Worm (Caenorhabditis elegans): ENCODE measurements around the gene parn-2.

parn-2 gene

DNA sequence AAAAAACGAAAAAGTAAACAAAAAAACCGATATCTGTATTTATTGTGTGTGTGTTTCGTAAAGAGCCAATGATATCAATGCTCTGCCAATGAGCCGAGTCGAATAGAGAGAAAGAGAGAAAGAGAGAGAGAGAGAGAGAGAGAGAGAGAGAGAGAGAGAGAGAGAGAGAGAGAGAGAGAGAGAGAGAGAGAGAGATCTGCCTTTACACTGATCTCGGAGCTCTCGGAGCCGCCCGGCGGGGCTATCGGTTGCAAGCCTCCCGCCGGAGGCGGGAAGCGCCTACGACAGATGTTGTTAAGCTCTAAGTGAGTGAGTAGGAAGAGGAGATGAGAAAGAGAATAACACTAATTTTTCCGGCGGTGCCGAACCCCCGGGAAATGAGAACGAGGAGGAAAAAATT is 12.4 kb upstream of the parn-2 start:
- TF ChIP-seq ceh-24 (tag; optimal IDR thresholded peaks at IDR 0.05) (no peak), pat-9 (tag; optimal IDR thresholded peaks at IDR 0.05) (peak; percentile 36), unc-42 (tag; optimal IDR thresholded peaks at IDR 0.05) (no peak), nfya-1 (tag; optimal IDR thresholded peaks at IDR 0.05) (peak; percentile 52), ama-1 (optimal IDR thresholded peaks at IDR 0.05) (no peak)

DNA sequence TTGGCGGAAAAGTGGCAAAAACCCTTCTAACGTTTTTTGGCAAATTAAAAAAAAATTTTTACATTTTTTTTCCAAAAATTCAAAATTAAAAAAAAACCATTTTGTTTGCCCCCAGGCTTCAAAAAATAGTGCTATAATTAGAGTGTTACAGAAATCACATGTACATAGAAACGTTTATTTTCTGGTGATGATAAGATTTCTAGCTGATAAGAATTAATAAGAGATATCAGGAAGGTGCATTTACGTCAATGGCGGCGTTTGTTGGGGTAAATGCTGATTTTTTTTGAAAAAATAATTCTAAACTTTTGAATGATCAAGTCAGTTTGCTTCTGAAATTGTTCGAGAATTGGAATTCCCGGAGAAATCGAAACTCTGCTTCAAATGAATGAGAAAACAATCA is 10.4 kb upstream of the parn-2 start:
- TF ChIP-seq elt-2 (tag; optimal IDR thresholded peaks at IDR 0.05) (peak; percentile 76), npax-4 (tag; optimal IDR thresholded peaks at IDR 0.05) (no peak), hlh-8 (tag; optimal IDR thresholded peaks at IDR 0.05) (no peak)

DNA sequence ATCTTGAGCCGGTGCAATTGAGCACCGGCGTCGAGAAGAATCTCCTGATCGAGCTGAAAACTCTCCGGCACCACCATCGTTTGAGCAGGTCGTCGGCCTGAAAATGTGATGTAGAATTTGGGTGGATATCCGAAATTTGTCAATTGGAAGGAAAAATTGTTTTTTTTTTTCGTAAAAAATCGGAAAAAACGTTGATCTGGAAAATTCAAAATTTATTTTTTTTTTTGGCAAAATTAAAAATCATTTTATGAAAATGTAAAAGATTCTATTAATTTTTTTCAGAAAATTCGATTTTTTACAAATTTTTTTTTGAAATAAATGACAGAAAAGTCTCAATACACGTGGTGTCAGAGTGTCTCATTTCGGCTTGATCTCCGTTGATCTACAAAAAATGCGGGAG is 9.7 kb upstream of the parn-2 start, which contains the start of gene tric-1B.1:
TSS of gene tric-1B.1 (minus strand) at position 101 of the 400 bp plus-strand sequence.
- TF ChIP-seq ceh-34 (tag; optimal IDR thresholded peaks at IDR 0.05) (no peak), lim-6 (tag; optimal IDR thresholded peaks at IDR 0.05) (no peak), K02D7.2 (tag; optimal IDR thresholded peaks at IDR 0.05) (no peak), pros-1 (tag; optimal IDR thresholded peaks at IDR 0.05) (no peak), ceh-9 (tag; optimal IDR thresholded peaks at IDR 0.05) (no peak), ztf-16 (tag; optimal IDR thresholded peaks at IDR 0.05) (no peak), C08G9.2 (tag; optimal IDR thresholded peaks at IDR 0.05) (no peak), madf-2 (tag; optimal IDR thresholded peaks at IDR 0.05) (no peak), sox-4 (tag; optimal IDR thresholded peaks at IDR 0.05) (no peak), elt-2 (tag; optimal IDR thresholded peaks at IDR 0.05) (no peak), pat-9 (tag; optimal IDR thresholded peaks at IDR 0.05) (no peak), lin-11 (tag; optimal IDR thresholded peaks at IDR 0.05) (no peak), eyg-1 (tag; optimal IDR thresholded peaks at IDR 0.05) (no peak), hlh-6 (tag; optimal IDR thresholded peaks at IDR 0.05) (no peak), ceh-18 (tag; optimal IDR thresholded peaks at IDR 0.05) (no peak), odd-2 (tag; optimal IDR thresholded peaks at IDR 0.05) (no peak), dmd-4 (tag; optimal IDR thresholded peaks at IDR 0.05; ENCODE audit: borderline replicate concordance) (no peak), ets-4 (tag; optimal IDR thresholded peaks at IDR 0.05) (no peak)

DNA sequence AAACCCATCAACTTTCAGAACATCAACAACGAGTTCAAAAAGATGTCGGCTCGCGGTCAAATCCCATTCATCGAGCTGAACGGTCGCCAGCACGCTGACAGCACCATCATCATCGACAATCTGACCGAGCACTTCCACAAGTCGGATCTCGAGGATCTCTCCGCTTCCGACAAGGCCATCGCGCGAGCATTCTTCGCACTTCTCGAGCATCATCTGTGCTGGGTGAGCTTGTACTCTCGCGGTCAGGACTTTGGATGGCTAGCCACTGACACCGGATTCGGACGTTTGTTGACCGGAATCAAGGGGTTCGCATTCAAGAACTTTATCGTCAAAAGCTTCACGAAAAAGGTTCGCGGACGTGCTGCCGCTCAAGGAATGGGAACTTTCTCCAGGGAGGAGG is 8.4 kb upstream of the parn-2 start:
- TF ChIP-seq sox-4 (tag; optimal IDR thresholded peaks at IDR 0.05) (no peak), ceh-48 (tag; optimal IDR thresholded peaks at IDR 0.05) (no peak), ceh-31 (tag; optimal IDR thresholded peaks at IDR 0.05) (no peak), F13H6.1 (tag; optimal IDR thresholded peaks at IDR 0.05) (no peak), tbx-2 (tag; optimal IDR thresholded peaks at IDR 0.05) (no peak)

DNA sequence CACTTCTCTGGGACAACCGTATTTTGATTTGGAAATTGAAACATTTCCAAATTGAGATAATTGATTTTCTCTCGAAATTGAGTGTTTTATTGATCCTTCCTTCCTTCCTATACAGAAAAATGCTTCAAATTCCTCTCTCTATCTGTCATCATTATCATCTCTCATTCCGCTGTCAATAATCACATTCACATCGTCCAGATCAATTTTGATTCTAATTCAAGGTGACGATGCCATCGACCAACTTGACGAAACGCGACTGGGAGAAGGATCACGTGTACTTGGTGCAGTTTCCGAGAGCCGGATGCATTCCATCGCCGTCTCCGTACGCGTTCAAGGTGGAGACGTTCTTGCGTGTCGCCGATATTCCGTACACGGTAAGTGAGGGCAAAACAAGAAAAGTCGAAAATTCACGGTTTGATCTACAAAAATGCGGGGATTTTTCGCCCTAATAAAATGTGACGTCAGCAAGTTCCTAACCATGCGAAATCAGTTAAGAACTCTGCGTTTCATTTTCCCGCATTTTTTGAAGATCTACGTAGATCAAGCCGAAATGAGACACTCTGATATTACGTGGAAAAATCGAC is 7.6 kb upstream of the parn-2 start, which contains the start of gene faxc-1:
TSS of gene faxc-1 (plus strand) at position 222 of the 584 bp plus-strand sequence.
- TF ChIP-seq npax-4 (tag; optimal IDR thresholded peaks at IDR 0.05): no peak
- TF ChIP-seq sdc-2 (tag; optimal IDR thresholded peaks at IDR 0.05): no peak
- TF ChIP-seq unc-55 (GFP tag; optimal IDR thresholded peaks at IDR 0.05): peak; percentile 29
- TF ChIP-seq dmd-4 (tag; optimal IDR thresholded peaks at IDR 0.05; ENCODE audit: borderline replicate concordance): no peak

DNA sequence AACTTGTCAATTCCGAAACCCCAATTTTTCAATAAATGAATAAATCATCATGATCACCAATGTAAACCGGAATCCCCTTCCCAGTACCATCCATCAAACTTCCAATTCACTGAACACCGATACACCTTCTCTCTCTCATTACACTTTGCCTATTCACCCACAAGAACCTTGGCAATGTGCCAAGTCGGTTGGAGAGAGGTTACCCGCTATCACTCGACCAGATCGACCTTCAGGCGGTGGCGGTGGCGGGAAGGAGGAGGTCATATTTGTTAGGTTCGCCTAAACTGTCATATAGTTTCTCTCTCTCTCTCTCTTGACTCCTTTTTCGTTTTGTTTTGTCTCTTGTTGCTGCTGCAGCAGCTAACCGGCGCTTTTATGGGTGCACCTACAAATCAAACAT is 6.1 kb upstream of the parn-2 start:
- TF ChIP-seq fax-1 (tag; optimal IDR thresholded peaks at IDR 0.05) (no peak), ceh-6 (GFP tag; optimal IDR thresholded peaks at IDR 0.05) (no peak), tbx-2 (tag; optimal IDR thresholded peaks at IDR 0.05) (peak; percentile 14), hlh-8 (tag; optimal IDR thresholded peaks at IDR 0.05) (no peak), pax-1 (tag; optimal IDR thresholded peaks at IDR 0.05) (peak; percentile 20), ttx-3 (tag; optimal IDR thresholded peaks at IDR 0.05) (no peak), hlh-30 (tag; optimal IDR thresholded peaks at IDR 0.05; ENCODE audit: insufficient read depth) (no peak), rnt-1 (tag; optimal IDR thresholded peaks at IDR 0.05) (peak; percentile 38), unc-42 (tag; optimal IDR thresholded peaks at IDR 0.05) (no peak), nfya-1 (tag; optimal IDR thresholded peaks at IDR 0.05) (no peak), unc-55 (GFP tag; optimal IDR thresholded peaks at IDR 0.05) (peak; percentile 31), ceh-9 (tag; optimal IDR thresholded peaks at IDR 0.05) (no peak), ref-2 (tag; optimal IDR thresholded peaks at IDR 0.05) (peak; percentile 3), unc-3 (GFP tag; conservative IDR thresholded peaks at IDR 0.05) (no peak), unc-3 (tag; optimal IDR thresholded peaks at IDR 0.05) (no peak), ceh-19 (GFP tag; optimal IDR thresholded peaks at IDR 0.05) (no peak), K02D7.2 (tag; optimal IDR thresholded peaks at IDR 0.05) (no peak)
